Fruit fly (Drosophila melanogaster) whole organism, prepupa: ENCODE data around the gene CG31869.

Experiments
- Blimp-1 ChIP-seq: fragments of 200-800 bp; sonication (Bioruptor generic); optimal IDR thresholded peaks from 3 replicates; lab custom pipeline; 2017; ENCODE audit warnings: missing biosample characterization, missing genetic modification characterization, mild to moderate bottlenecking, moderate library complexity, missing genetic modification reagents
- CG16779 ChIP-seq: fragments of 200-800 bp; sonication (Bioruptor generic); optimal IDR thresholded peaks from 3 replicates; lab custom pipeline; 2017; ENCODE audit warnings: missing biosample characterization, mild to moderate bottlenecking, missing genetic modification characterization
- CG4318 ChIP-seq: fragments of 200-800 bp; sonication (Bioruptor generic); optimal IDR thresholded peaks from 3 replicates; lab custom pipeline; 2017; ENCODE audit warnings: missing biosample characterization, mild to moderate bottlenecking, missing genetic modification characterization
- CG6854 ChIP-seq: fragments of 200-800 bp; sonication (Bioruptor generic); optimal IDR thresholded peaks from 2 replicates; lab custom pipeline; 2017; ENCODE audit warnings: missing biosample characterization, mild to moderate bottlenecking, missing genetic modification characterization
- OdsH ChIP-seq: fragments of 200-800 bp; sonication (Bioruptor generic); optimal IDR thresholded peaks from 3 replicates; lab custom pipeline; 2016; ENCODE audit warnings: missing biosample characterization, missing genetic modification characterization
- eg ChIP-seq: fragments of 200-800 bp; sonication (Bioruptor generic); IDR thresholded peaks from 3 replicates; pipeline ENCODE4 v1.3.6; 2022; ENCODE audit warnings: missing biosample characterization, missing genetic modification characterization

DNA sequence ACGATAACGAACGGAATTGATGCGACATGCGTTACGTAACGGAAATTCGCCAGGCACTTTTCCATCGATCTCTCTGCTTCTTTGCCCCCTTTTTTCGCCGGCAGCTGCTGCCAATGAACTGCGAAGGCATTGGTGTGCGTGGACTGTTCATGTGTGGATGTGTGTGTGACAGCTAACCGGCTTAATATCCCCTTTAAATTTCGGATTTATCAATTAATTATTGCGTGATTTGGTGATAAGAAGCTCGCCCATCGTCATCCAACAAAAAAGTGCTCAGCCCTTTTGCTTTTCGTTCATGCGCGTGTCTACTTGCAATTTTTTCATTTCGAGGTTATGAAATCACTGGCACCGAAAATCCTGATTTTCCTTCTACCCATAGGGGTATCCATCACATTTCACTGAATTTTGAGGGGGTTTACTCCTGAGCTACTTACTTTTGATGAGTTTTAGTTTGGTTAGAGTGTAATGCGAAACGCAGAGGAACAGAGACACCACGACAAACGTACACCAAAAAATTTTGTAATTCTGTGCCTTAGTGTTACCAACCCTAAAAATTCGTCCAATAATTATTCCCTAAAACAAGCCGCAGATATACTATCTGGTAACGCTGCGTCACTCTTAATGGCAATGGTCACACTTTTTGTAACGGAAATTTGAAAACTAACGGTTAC lies 49.5 kb upstream of the CG31869 start, which contains the start of gene porin:
- TF ChIP-seq CG16779 (tag; lab: Kevin White, UChicago) (no peak), Blimp-1 (GFP tag; lab: Kevin White, UChicago) (no peak), CG4318 (GFP tag; lab: Kevin White, UChicago) (no peak), CG6854 (GFP tag; lab: Kevin White, UChicago) (peak; percentile 13), OdsH (GFP tag; lab: Kevin White, UChicago) (no peak), eg (GFP tag; lab: Robert Waterston, UW) (no peak)
